Worm (Caenorhabditis elegans): ENCODE results near the gene C05G5.1.

Gene C05G5.1

DNA sequence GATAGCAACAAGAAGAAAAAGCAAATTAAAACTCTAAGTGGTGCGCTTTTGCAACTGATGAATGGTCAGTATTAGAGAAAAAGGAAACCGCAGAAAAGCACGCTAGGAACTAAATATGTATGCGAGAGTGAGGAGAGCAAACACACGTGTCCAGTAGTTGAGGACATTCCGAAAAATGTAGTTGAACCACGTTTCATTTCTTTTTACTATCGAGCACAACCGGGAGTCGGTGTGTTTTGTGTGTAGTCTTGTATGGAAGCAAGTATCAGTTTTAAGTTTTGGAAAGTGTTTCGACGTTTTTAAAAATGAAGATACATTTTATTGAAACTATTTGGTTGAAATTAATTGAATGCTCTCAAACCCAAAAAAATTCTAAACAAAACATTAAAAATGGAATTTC is at the start of gene C05G5.1:
Gene C05G5.1 (minus strand): TSS at position 101 of the 400 bp plus-strand sequence.
- no peak for TF ChIP-seq unc-62 (GFP tag; optimal IDR thresholded peaks at IDR 0.05)

- no peak for TF ChIP-seq unc-62 (GFP tag; optimal IDR thresholded peaks at IDR 0.05)
These were observed 47.6 kb upstream of the C05G5.1 start for ce11 chrX:14787557-14787932.

DNA sequence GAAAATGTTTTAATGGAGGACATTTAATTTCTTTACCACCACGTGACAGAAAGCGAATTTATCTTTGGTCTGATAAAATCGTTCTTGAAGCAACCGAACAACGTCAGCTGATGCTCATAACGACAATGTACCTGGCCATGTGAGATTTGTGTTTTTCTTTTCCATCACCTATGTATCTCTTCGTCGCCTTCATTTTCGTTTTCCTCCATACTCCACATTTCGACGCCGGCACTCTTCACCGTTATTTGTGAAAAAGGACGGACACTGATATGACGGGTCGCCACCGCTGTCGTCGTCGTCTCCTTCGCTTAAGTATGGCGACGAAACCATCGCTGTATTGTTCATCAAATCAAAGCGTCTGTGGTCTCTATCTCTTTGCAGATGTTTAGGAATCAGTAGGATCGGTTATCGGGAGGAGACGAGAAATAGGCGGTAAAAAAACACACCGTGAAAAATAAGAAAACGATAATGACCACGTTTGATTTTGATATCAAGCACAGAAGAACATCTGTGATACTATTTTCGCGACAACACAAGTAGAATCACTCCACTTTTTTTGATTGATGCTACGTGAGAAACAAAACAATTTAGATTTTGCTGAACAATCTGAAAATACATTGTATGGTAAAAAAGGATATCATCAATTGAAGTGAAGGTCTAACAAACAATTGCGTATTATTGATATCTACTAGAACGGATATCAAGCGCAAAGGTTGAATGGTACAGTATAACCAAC is 47.1 kb upstream of the C05G5.1 start:
- no peak for TF ChIP-seq unc-62 (GFP tag; optimal IDR thresholded peaks at IDR 0.05)

DNA sequence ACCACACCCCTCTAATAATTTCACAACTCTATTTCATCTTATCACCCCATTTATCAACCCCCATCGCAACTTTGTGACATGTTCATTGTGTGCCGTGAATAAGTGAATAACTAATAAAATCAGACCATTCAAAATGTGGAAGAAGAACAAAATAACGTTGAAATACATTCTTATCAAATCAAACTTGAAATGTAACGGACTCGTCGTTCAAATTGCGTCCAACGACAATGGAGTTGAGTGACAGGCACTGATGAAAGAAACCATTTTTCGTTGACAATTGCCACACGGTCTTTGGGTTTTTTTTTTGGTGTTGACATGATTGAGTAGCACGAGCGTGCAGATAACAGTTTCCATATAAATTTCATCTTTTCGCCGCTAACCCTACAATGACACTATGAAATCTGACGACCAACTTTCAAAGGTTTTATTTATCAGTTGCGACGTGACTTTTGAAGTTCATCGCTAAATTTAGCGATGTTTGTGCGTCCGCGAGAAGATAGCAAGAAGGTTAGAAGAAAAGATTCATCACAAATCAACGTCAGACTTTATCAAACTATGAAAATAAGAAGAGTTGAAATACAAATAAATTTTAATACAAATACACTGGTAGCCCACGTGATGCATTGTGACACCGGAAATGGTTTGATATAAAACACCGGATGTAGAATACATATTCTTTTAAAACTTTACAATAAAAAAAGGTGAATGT is 43.7 kb upstream of the C05G5.1 start:
- TF ChIP-seq unc-62 (GFP tag; optimal IDR thresholded peaks at IDR 0.05) = no peak

DNA sequence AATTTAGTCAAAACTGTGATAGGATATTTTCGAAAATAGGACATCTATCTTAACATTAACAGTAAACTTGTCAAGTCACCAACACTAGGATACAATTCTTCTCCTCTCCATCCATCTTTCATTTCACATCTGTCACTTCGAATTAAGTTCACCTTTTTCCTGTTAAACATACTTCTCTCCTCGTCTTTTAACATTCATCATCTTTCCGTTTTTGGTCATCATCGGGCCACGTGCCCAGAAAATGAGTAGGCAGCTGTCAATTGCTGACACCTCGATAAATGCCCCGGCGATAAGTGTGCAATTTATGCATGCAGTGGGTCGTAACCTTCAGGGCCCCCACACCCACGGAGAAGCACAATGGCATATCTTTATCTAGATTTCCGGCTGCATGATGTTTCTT is 40.3 kb upstream of the C05G5.1 start:
- TF ChIP-seq unc-62 (GFP tag; optimal IDR thresholded peaks at IDR 0.05) = no peak

ce11 chrX:14778112-14778511 is 38.2 kb upstream of the C05G5.1 start:
- no peak for TF ChIP-seq unc-62 (GFP tag; optimal IDR thresholded peaks at IDR 0.05)

DNA sequence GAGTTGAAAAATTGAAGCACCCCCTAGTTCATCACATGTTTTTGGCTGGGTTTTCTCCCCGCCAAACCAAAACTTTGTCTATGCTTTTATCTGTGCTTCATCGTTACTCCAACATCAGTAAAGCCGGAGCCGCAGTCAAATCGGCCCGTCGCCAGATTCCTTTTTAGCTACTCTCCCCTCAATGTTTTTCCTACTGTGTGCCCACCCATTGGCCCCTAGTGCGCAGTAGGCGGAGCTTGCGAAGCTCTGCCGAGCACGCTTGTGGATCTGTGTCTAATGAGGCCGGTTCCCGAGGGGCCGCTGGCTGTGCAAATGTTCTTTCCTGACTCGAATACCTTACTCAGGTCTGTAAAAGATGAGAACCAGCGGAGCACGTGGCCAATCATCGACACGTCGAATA is 36.4 kb upstream of the C05G5.1 start:
- no peak for TF ChIP-seq unc-62 (GFP tag; optimal IDR thresholded peaks at IDR 0.05)

DNA sequence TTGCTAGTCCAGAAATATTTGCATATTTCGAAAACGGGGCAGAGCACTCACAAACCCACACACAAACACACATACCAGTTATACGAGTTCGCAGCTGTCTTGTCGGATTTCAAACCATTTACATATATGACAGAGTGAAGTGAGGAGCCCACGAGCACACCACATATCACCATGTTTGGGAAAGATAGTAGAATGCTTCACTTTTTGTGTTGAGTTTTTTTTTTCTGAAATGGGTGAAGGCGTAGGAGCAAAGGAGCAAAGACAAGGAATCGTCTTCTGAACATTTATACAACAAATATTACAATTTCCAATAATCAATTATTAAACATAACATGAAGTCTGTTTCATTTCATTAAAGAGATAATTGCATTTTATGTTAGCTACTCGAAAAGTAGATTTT is 35.3 kb upstream of the C05G5.1 start:
- no peak for TF ChIP-seq unc-62 (GFP tag; optimal IDR thresholded peaks at IDR 0.05)

DNA sequence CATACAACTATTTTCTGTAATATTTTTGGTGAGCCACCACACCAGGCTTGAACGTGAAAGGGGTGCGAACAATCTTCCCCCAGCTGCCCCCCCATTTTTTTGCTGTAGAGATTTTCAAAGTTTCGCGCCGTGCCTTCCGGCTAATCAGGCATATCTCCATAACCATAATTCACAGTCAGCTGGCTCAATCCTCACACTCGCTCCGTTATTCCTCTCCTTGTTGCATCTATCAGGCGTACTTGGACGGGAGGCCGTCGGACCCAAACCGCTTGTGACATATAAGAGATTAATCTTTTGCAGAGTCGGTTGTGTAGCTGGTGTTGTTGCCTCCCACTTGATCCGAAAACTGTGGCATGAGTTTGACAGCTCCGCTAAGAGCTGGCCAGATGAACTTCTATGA is 33.3 kb upstream of the C05G5.1 start, which contains the start of gene unc-3:
Gene unc-3 (plus strand): TSS at position 301 of the 400 bp plus-strand sequence.
- TF ChIP-seq unc-62 (GFP tag; optimal IDR thresholded peaks at IDR 0.05) = no peak

DNA sequence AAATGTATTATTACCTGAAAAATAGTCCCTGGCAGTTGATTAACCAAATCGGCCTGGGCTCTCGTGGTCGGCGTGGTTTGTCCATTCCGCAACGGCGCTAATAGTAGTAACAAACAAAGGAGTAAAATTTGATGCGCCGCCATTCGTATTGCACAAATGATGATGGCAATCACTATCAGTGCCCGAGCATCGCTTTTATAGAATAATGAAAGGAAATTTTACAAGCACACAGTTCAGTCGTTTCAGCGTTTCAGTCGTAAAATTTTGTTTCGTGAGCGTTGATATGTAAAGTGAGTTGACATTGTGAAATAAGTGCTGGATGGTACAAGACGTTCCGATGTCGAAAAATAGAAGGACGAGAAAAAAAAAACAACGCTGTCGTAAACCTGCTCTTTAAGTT is 31.8 kb upstream of the C05G5.1 start, which contains the start of gene Y16B4A.2:
Gene Y16B4A.2 (minus strand): TSS at position 170 of the 400 bp plus-strand sequence.
- TF ChIP-seq unc-62 (GFP tag; optimal IDR thresholded peaks at IDR 0.05) = no peak

ce11 chrX:14770336-14770735 is 30.4 kb upstream of the C05G5.1 start:
- no peak for TF ChIP-seq unc-62 (GFP tag; optimal IDR thresholded peaks at IDR 0.05)

DNA sequence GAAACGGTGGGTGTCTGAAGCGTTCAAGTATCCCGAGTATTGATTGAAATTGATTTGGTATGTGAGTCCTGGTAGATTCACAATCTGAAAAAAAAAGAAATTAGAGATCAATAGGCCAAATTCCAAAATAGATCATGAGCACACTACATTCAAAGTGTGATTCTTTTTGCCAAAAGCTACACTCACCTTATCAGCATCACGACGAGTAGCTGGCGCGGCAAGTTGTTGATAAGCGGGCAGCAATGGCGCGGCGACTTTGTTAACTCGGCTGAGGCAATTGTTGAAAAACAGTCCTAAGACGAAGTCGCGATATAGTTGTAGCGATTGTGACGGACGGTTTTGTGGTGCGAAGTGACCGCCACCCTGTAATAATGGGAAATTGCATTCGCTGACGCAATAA is 29.1 kb upstream of the C05G5.1 start:
- TF ChIP-seq unc-62 (GFP tag; optimal IDR thresholded peaks at IDR 0.05) = no peak

DNA sequence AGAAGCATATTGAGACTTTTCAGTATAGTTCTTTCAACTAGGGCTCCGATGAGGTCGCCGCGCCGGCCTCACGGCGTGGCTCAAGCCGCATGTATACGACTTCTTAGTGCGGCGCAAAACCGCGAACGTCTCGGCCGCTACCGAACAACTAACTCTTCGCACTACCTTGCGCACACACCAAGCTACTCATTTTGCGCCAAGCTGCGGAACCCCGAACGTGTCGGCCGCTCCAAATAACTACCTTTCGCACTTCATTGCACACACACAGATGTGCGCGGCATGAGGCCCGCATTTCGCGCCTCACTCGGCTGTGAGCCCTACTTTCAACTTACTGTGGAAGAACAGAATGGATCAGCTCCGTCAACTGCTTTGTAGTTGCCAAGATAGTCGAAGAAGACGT is 27.9 kb upstream of the C05G5.1 start:
- no peak for TF ChIP-seq unc-62 (GFP tag; optimal IDR thresholded peaks at IDR 0.05)

- no peak for TF ChIP-seq unc-62 (GFP tag; optimal IDR thresholded peaks at IDR 0.05)
These were observed 21.1 kb upstream of the C05G5.1 start, which contains the start of gene C05G5.5 for ce11 chrX:14761021-14761420. TSS of gene C05G5.5 (minus strand) at chrX:14761121.

- TF ChIP-seq unc-62 (GFP tag; optimal IDR thresholded peaks at IDR 0.05) = no peak
These were observed 20.2 kb upstream of the C05G5.1 start for ce11 chrX:14760166-14760565.

DNA sequence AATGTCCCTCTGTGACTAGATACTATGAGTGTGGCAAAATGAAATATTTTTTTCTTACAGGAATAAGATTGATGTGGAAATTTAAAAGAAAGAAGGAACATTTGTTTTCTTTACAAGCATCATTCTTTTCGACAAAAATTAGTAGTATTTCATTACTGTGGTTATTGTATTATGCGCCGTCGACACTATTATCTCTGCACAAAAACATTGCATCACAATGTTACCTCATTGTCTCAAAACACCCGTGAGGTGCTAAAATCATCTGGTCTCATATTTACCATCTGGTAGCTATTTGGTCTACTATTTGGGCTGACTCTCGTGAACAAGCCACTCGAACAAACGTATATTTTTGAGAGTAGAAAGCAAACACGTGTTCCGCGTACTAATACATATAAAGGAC is 19.6 kb upstream of the C05G5.1 start:
- no peak for TF ChIP-seq unc-62 (GFP tag; optimal IDR thresholded peaks at IDR 0.05)

- no peak for TF ChIP-seq unc-62 (GFP tag; optimal IDR thresholded peaks at IDR 0.05)
These were observed 17.8 kb upstream of the C05G5.1 start for ce11 chrX:14757641-14758220.

All from whole organism, dauer.